Worm (Caenorhabditis elegans) whole organism, L4 larva: ENCODE results near the gene nstp-2.

Experiments
- F10B5.3 ChIP-seq: sonication (generic microtip); optimal IDR thresholded peaks from 2 replicates; lab custom pipeline; 2016; ENCODE audit warnings: mild to moderate bottlenecking, missing genetic modification characterization, missing compliant biosample characterization
- F49E8.2 ChIP-seq: sonication (generic microtip); optimal IDR thresholded peaks from 2 replicates; lab custom pipeline; 2016; ENCODE audit warnings: missing compliant biosample characterization, mild to moderate bottlenecking, missing genetic modification characterization, borderline replicate concordance
- T20F7.1 ChIP-seq: fragments of 200-800 bp; sonication (Bioruptor generic); optimal IDR thresholded peaks from 2 replicates; lab custom pipeline; 2018; ENCODE audit warnings: mild to moderate bottlenecking, missing genetic modification characterization, missing compliant biosample characterization
- ZK337.2 ChIP-seq: fragments of 200-800 bp; sonication (Bioruptor generic); IDR thresholded peaks from 2 replicates; pipeline ENCODE4 v1.3.6; 2022; ENCODE audit warnings: missing genetic modification reagents, missing genetic modification characterization, missing compliant biosample characterization
- ZK546.5 ChIP-seq, 2 experiments: sonication (generic microtip); optimal IDR thresholded peaks; 2 replicates each; lab custom pipeline; 2017; ENCODE audit warnings: missing biosample characterization in 2 of 2, missing genetic modification characterization in 2 of 2
- aha-1 ChIP-seq: fragments of 150-350 bp; peaks from one replicate; lab custom pipeline; 2014; ENCODE audit warnings: missing biosample characterization, missing genetic modification characterization
- attf-4 ChIP-seq: sonication (generic microtip); optimal IDR thresholded peaks from 3 replicates; lab custom pipeline; 2017; ENCODE audit warnings: missing biosample characterization, missing genetic modification characterization
- ceh-62 ChIP-seq: sonication (generic microtip); optimal IDR thresholded peaks from 2 replicates; lab custom pipeline; 2017; ENCODE audit warnings: missing biosample characterization, missing genetic modification characterization
- cey-2 ChIP-seq: sonication (generic microtip); optimal IDR thresholded peaks from 3 replicates; lab custom pipeline; 2017; ENCODE audit warnings: missing genetic modification characterization, mild to moderate bottlenecking, missing compliant biosample characterization, antibody characterized with exemption, borderline replicate concordance; ENCODE audit not compliant: insufficient read depth
- ctbp-1 ChIP-seq: fragments of 200-800 bp; sonication (Bioruptor generic); IDR thresholded peaks from 2 replicates; pipeline ENCODE4 v1.3.6; 2022; ENCODE audit warnings: missing genetic modification reagents, missing genetic modification characterization, missing compliant biosample characterization
- daf-12 ChIP-seq: fragments of 150-350 bp; optimal IDR thresholded peaks from 2 replicates; lab custom pipeline; 2014; ENCODE audit warnings: missing biosample characterization, missing genetic modification reagents, missing genetic modification characterization
- daf-16 ChIP-seq, 3 experiments: sonication (generic microtip); optimal IDR thresholded peaks; 2 replicates each; lab custom pipeline; 2016 to 2017; ENCODE audit warnings: missing genetic modification characterization in 3 of 3, missing genetic modification reagents in 3 of 3, mild to moderate bottlenecking in 2 of 3, missing compliant biosample characterization in 2 of 3, missing biosample characterization in 1 of 3, moderate library complexity in 1 of 3
- dmd-6 ChIP-seq: fragments of 200-800 bp; sonication (Bioruptor generic); IDR thresholded peaks from 2 replicates; pipeline ENCODE4 v1.3.6; 2022; ENCODE audit warnings: missing genetic modification reagents, missing genetic modification characterization, missing compliant biosample characterization
- dpl-1 ChIP-seq: fragments of 150-350 bp; optimal IDR thresholded peaks from 2 replicates; lab custom pipeline; 2014; ENCODE audit warnings: missing biosample characterization, missing genetic modification reagents, missing genetic modification characterization
- dve-1 ChIP-seq: sonication (generic microtip); optimal IDR thresholded peaks from 2 replicates; lab custom pipeline; 2017; ENCODE audit warnings: antibody characterized with exemption, mild to moderate bottlenecking, missing genetic modification characterization, missing compliant biosample characterization; ENCODE audit not compliant: insufficient read depth
- fkh-10 ChIP-seq: fragments of 150-350 bp; optimal IDR thresholded peaks from 2 replicates; lab custom pipeline; 2014; ENCODE audit warnings: missing biosample characterization, missing genetic modification reagents, missing genetic modification characterization
- hlh-11 ChIP-seq: fragments of 200-800 bp; sonication (Bioruptor generic); optimal IDR thresholded peaks from 2 replicates; lab custom pipeline; 2018; ENCODE audit warnings: mild to moderate bottlenecking, missing genetic modification characterization, missing compliant biosample characterization
- hlh-30 ChIP-seq: sonication (generic microtip); optimal IDR thresholded peaks from 2 replicates; lab custom pipeline; 2017; ENCODE audit warnings: antibody characterized with exemption, mild to moderate bottlenecking, missing genetic modification characterization, missing compliant biosample characterization; ENCODE audit not compliant: insufficient read depth
- hmg-1.1 ChIP-seq: fragments of 200-800 bp; sonication (Bioruptor generic); IDR thresholded peaks from 2 replicates; pipeline ENCODE4 v1.3.6; 2022; ENCODE audit warnings: missing genetic modification reagents, missing genetic modification characterization, missing compliant biosample characterization
- jun-1 ChIP-seq: fragments of 150-350 bp; optimal IDR thresholded peaks from 2 replicates; lab custom pipeline; 2014; ENCODE audit warnings: missing biosample characterization, missing genetic modification reagents, missing genetic modification characterization
- lin-38 ChIP-seq: fragments of 200-800 bp; sonication (Bioruptor generic); IDR thresholded peaks from 2 replicates; pipeline ENCODE4 v1.3.6; 2022; ENCODE audit warnings: missing genetic modification reagents, missing genetic modification characterization, missing compliant biosample characterization
- lin-39 ChIP-seq: fragments of 150-350 bp; optimal IDR thresholded peaks from 2 replicates; lab custom pipeline; 2014; ENCODE audit warnings: missing biosample characterization, missing genetic modification reagents, missing genetic modification characterization
- lir-3 ChIP-seq: sonication (generic microtip); optimal IDR thresholded peaks from 2 replicates; lab custom pipeline; 2016; ENCODE audit warnings: mild to moderate bottlenecking, missing genetic modification characterization, missing compliant biosample characterization
- lsy-2 ChIP-seq, 2 experiments: fragments of 150-350 bp in 1 of 2; sonication (generic microtip) in 1 of 2; optimal IDR thresholded peaks; 2 replicates each; lab custom pipeline; 2014 to 2017; ENCODE audit warnings: missing biosample characterization in 2 of 2, missing genetic modification characterization in 2 of 2
- mdt-29 ChIP-seq: fragments of 200-800 bp; sonication (Bioruptor generic); IDR thresholded peaks from 2 replicates; pipeline ENCODE4 v1.3.6; 2022; ENCODE audit warnings: missing genetic modification reagents, missing genetic modification characterization, missing compliant biosample characterization
- mes-2 ChIP-seq: sonication (generic microtip); optimal IDR thresholded peaks from 2 replicates; lab custom pipeline; 2016; ENCODE audit warnings: missing genotype, mild to moderate bottlenecking, missing genetic modification characterization, missing compliant biosample characterization; ENCODE audit not compliant: poor library complexity, severe bottlenecking
- nhr-10 ChIP-seq: fragments of 150-350 bp; optimal IDR thresholded peaks from 2 replicates; lab custom pipeline; 2014; ENCODE audit warnings: missing biosample characterization, missing genetic modification characterization
- nhr-111 ChIP-seq: fragments of 200-800 bp; sonication (Bioruptor generic); optimal IDR thresholded peaks from 2 replicates; lab custom pipeline; 2018; ENCODE audit warnings: mild to moderate bottlenecking, missing genetic modification characterization, missing compliant biosample characterization
- nhr-28 ChIP-seq: fragments of 150-350 bp; optimal IDR thresholded peaks from 2 replicates; lab custom pipeline; 2014; ENCODE audit warnings: missing biosample characterization, missing genetic modification characterization
- nhr-42 ChIP-seq: fragments of 200-800 bp; sonication (Bioruptor generic); IDR thresholded peaks from 2 replicates; pipeline ENCODE4 v1.3.6; 2022; ENCODE audit warnings: missing genetic modification characterization, missing compliant biosample characterization
- nhr-48 ChIP-seq: sonication (generic microtip); optimal IDR thresholded peaks from 2 replicates; lab custom pipeline; 2016; ENCODE audit warnings: mild to moderate bottlenecking, missing genetic modification characterization, missing compliant biosample characterization
- nhr-6 ChIP-seq: fragments of 150-350 bp; optimal IDR thresholded peaks from 2 replicates; lab custom pipeline; 2014; ENCODE audit warnings: missing biosample characterization, missing genetic modification characterization
- nhr-77 ChIP-seq: fragments of 150-350 bp; optimal IDR thresholded peaks from 2 replicates; lab custom pipeline; 2014; ENCODE audit warnings: missing biosample characterization, missing genetic modification characterization
- pha-4 ChIP-seq, 2 experiments: fragments of 150-350 bp in 1 of 2; fragments of 200-800 bp in 1 of 2; sonication (Bioruptor generic) in 1 of 2; IDR thresholded peaks in 1 of 2; optimal IDR thresholded peaks in 1 of 2; 2 replicates each; pipeline versions ENCODE4 v1.3.6 to Lab custom; 2014 to 2022; ENCODE audit warnings: missing genetic modification characterization in 2 of 2, missing genetic modification reagents in 2 of 2, missing biosample characterization in 1 of 2, missing compliant biosample characterization in 1 of 2
- pqm-1 ChIP-seq: sonication (generic microtip); optimal IDR thresholded peaks from 2 replicates; lab custom pipeline; 2017; ENCODE audit warnings: missing biosample characterization, missing genetic modification characterization
- rbr-2 ChIP-seq: sonication (generic microtip); optimal IDR thresholded peaks from 2 replicates; lab custom pipeline; 2016; ENCODE audit warnings: missing genotype, missing genetic modification characterization, missing compliant biosample characterization
- set-16 ChIP-seq: fragments of 200-800 bp; sonication (Bioruptor generic); IDR thresholded peaks from 2 replicates; pipeline ENCODE4 v1.3.6; 2022; ENCODE audit warnings: missing genetic modification reagents, missing genetic modification characterization, missing compliant biosample characterization
- unc-39 ChIP-seq: sonication (generic microtip); optimal IDR thresholded peaks from 2 replicates; lab custom pipeline; 2017; ENCODE audit warnings: missing biosample characterization, missing genetic modification characterization
- unc-62 ChIP-seq, 3 experiments: fragments of 150-350 bp in 1 of 3; sonication (generic microtip); optimal IDR thresholded peaks in 2 of 3; peaks in 1 of 3; 1 replicate in 1 of 3; 2 replicates in 2 of 3; lab custom pipeline; 2014 to 2017; ENCODE audit warnings: missing biosample characterization in 3 of 3, missing genetic modification characterization in 3 of 3, missing genetic modification reagents in 3 of 3, missing genotype in 1 of 3
- vab-7 ChIP-seq: fragments of 200-800 bp; sonication (Bioruptor generic); IDR thresholded peaks from 2 replicates; pipeline ENCODE4 v1.3.6; 2022; ENCODE audit warnings: missing genetic modification reagents, missing genetic modification characterization, missing compliant biosample characterization
- zfp-2 ChIP-seq: sonication (generic microtip); optimal IDR thresholded peaks from 2 replicates; lab custom pipeline; 2016; ENCODE audit warnings: mild to moderate bottlenecking, missing genetic modification characterization, missing compliant biosample characterization
- zip-11 ChIP-seq: fragments of 200-800 bp; sonication (Bioruptor generic); IDR thresholded peaks from 2 replicates; pipeline ENCODE4 v1.3.6; 2022; ENCODE audit warnings: missing genetic modification characterization, missing compliant biosample characterization
- zip-2 ChIP-seq: fragments of 150-350 bp; optimal IDR thresholded peaks from 2 replicates; lab custom pipeline; 2014; ENCODE audit warnings: missing biosample characterization, missing genetic modification characterization
- ztf-7 ChIP-seq: fragments of 150-350 bp; optimal IDR thresholded peaks from 2 replicates; lab custom pipeline; 2014; ENCODE audit warnings: missing biosample characterization, missing genetic modification characterization

The nstp-2 gene

DNA sequence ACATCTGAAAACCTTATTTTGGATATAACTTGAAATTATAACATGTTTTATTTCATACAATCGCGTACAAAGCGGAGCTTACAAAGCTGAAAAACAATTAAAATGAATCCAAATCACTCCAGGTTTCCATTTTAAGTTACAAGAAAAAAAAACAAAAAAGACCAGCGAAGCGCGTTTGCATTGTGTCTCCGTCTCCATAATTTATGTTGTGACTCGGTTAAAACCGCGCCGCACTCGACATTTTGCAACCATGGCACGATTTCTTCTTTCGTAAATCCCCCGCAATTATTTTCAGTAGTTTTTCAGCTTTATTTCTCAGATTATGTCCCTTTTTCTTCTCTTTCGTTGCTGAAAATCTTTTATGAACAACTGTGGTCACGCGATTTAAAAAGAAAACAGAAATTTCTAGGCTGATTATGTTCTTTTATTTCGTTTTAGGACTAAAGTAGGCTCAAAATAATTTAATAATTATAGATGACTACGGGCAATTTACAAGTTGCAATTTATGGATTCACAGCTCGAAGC lies 20.5 kb downstream of the nstp-2 start, which contains the start of the genes F38A5.2 and dnj-11 (continued):
- TF ChIP-seq vab-7 (GFP tag; lab: Robert Waterston, UW) (no peak), attf-4 (tag; lab: Kevin White, UChicago) (no peak), nhr-6 (tag; lab: Kevin White, UChicago) (peak; percentile 82), ZK337.2 (GFP tag; lab: Robert Waterston, UW) (no peak), fkh-10 (GFP tag; lab: Kevin White, UChicago) (peak; percentile 38), mes-2 (tag; lab: Kevin White, UChicago) (peak; percentile 89), F10B5.3 (tag; lab: Kevin White, UChicago) (no peak), aha-1 (tag; lab: Kevin White, UChicago) (peak; percentile 95), nhr-48 (tag; lab: Kevin White, UChicago) (no peak), unc-39 (no peak), nhr-77 (tag; lab: Kevin White, UChicago) (peak; percentile 67), pha-4 (GFP tag; IDR thresholded peaks at IDR 0.05; lab: Robert Waterston, UW) (no peak), pha-4 (tag; optimal IDR thresholded peaks at IDR 0.05; lab: Kevin White, UChicago) (peak; percentile 80), ctbp-1 (GFP tag; lab: Robert Waterston, UW) (0 out of 2 replicates have a peak, but pooled peaks have one; percentile 26), nhr-42 (GFP tag; lab: Robert Waterston, UW) (no peak), lir-3 (no peak), T20F7.1 (no peak), ZK546.5 (tag; optimal IDR thresholded peaks at IDR 0.05; lab: Kevin White, UChicago) (no peak), hlh-30 (tag; lab: Kevin White, UChicago) (peak; percentile 70), daf-12 (tag; lab: Kevin White, UChicago) (no peak), rbr-2 (tag; lab: Kevin White, UChicago) (peak; percentile 60), daf-16 (GFP tag; optimal IDR thresholded peaks at IDR 0.05; lab: Kevin White, UChicago) (no peak), daf-16 (tag; optimal IDR thresholded peaks at IDR 0.05; lab: Kevin White, UChicago) (peak; percentile 23), ztf-7 (tag; lab: Kevin White, UChicago) (no peak), hlh-11 (tag; lab: Kevin White, UChicago) (peak; percentile 58), nhr-28 (tag; lab: Kevin White, UChicago) (peak; percentile 59), hmg-1.1 (GFP tag; lab: Robert Waterston, UW) (0 out of 2 replicates have a peak, but pooled peaks have one; percentile 41)
- TF ChIP-seq, all 104 proteins: peak for 29

DNA sequence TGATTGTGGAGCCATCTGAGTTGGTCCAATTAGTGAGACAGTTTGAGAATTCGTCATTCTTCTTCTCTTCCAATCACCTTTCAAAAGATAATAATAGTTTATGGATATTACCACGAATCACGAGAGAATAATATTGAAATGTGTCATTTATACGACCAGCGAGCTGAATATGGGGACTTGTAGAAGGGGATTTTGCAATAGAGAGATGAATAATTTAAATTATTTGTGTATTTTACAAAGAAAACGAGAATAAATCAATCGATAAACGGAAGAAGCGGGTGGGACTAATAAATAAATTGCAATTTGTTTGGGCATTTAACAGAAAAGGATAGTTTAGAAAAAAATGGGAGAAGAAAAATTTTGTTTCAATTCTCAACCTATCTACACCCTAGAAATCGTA lies 23.4 kb downstream of the nstp-2 start, which contains the start of gene odr-8:
Gene odr-8 (minus strand): TSS at position 101 of the 400 bp plus-strand sequence.
- TF ChIP-seq lin-38 (GFP tag; lab: Robert Waterston, UW): no peak; the same call in 1 of the 2 replicates
- no peak for TF ChIP-seq dmd-6 (GFP tag; lab: Robert Waterston, UW)
- TF ChIP-seq zfp-2 (tag; lab: Kevin White, UChicago): no peak
- no peak for TF ChIP-seq dve-1 (tag; lab: Kevin White, UChicago)
- TF ChIP-seq cey-2 (tag; lab: Kevin White, UChicago): no peak

DNA sequence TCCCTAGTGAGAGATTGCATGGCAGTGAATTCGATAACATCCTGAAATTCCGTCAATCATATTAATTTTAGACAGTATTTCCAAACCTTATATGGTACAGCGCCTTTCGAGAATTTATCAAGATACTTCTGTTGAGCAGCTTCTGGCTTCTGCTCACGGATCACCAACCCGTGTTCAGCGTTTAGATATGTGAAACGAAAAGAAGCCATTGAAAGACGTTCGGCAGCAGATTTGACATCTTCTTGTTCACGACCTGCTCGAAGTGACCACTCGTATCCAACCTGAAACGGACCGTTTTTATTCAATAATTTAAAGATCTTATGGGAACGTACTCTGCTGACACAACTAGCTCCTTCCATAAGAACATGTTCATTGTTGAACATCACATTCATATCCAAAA lies 24.3 kb downstream of the nstp-2 start:
- TF ChIP-seq unc-62 (GFP tag; optimal IDR thresholded peaks at IDR 0.05 in 1 of 2; lab: Kevin White, UChicago) (peak in 1 of 2 experiments; percentile 94), unc-62 (tag; optimal IDR thresholded peaks at IDR 0.05; lab: Kevin White, UChicago) (no peak), aha-1 (tag; lab: Kevin White, UChicago) (peak; percentile 59), set-16 (GFP tag; lab: Robert Waterston, UW) (no peak)

DNA sequence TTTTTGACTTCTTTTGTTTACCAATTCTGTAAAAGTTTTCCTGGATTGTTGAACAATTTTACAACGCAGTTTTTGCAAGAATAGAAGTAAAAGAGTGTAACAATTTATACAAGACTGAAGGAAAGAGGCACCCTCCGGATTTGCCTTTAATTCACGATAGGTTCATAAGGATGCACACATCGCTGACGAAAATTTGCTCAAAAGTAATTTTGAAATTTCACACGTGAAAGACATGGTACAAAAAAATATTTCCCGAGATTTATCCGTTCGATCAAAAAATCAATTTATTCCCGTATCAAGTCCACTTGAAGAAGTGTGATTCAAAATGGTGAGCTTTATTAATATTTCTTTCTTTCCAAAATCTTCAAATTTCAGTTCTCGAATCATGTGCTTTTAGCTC lies 28.1 kb downstream of the nstp-2 start, which contains the start of gene C43G2.3:
Gene C43G2.3 (plus strand): TSS at position 301 of the 400 bp plus-strand sequence.
- no peak for TF ChIP-seq nhr-10
- no peak for TF ChIP-seq nhr-77 (tag; lab: Kevin White, UChicago)
- TF ChIP-seq ceh-62 (tag; lab: Kevin White, UChicago): no peak
- TF ChIP-seq T20F7.1: no peak
- TF ChIP-seq F49E8.2 (tag; lab: Kevin White, UChicago): no peak
- TF ChIP-seq dpl-1 (GFP tag; lab: Kevin White, UChicago): no peak
- TF ChIP-seq unc-39: no peak
- no peak for TF ChIP-seq lin-39
- TF ChIP-seq zip-2 (tag; lab: Kevin White, UChicago): no peak
- no peak for TF ChIP-seq pqm-1 (tag; lab: Kevin White, UChicago)
- no peak for TF ChIP-seq lsy-2 (tag; optimal IDR thresholded peaks at IDR 0.05; lab: Kevin White, UChicago)
- no peak for TF ChIP-seq vab-7 (GFP tag; lab: Robert Waterston, UW)
- no peak for TF ChIP-seq jun-1
- no peak for TF ChIP-seq nhr-111
- no peak for TF ChIP-seq mdt-29 (GFP tag; lab: Robert Waterston, UW)
- no peak for TF ChIP-seq zip-11 (GFP tag; lab: Robert Waterston, UW)
